Worm (Caenorhabditis elegans) whole organism, L1 larva: ENCODE results near the gene C18A11.3.

Experiments
- C16A3.4 ChIP-seq: fragments of 150-350 bp; optimal IDR thresholded peaks from 2 replicates; lab custom pipeline; 2014; ENCODE audit warnings: missing biosample characterization, missing genetic modification characterization
- C34B4.2 ChIP-seq: sonication (generic microtip); optimal IDR thresholded peaks from 2 replicates; lab custom pipeline; 2017; ENCODE audit warnings: mild to moderate bottlenecking, missing genetic modification characterization, missing compliant biosample characterization
- aha-1 ChIP-seq: fragments of 150-350 bp; optimal IDR thresholded peaks from 2 replicates; lab custom pipeline; 2014; ENCODE audit warnings: missing biosample characterization, missing genetic modification characterization
- alr-1 ChIP-seq: fragments of 200-800 bp; sonication (Bioruptor generic); optimal IDR thresholded peaks from 2 replicates; lab custom pipeline; 2018; ENCODE audit warnings: borderline replicate concordance, mild to moderate bottlenecking, missing genetic modification characterization, missing compliant biosample characterization
- aly-2 ChIP-seq: fragments of 150-350 bp; optimal IDR thresholded peaks from 2 replicates; lab custom pipeline; 2014; ENCODE audit warnings: missing biosample characterization, missing genetic modification characterization
- blmp-1 ChIP-seq: fragments of 150-350 bp; optimal IDR thresholded peaks from 2 replicates; lab custom pipeline; 2014; ENCODE audit warnings: missing biosample characterization, missing genetic modification characterization
- ceh-8 ChIP-seq: fragments of 200-800 bp; sonication (Bioruptor generic); optimal IDR thresholded peaks from 2 replicates; lab custom pipeline; 2018; ENCODE audit warnings: mild to moderate bottlenecking, missing genetic modification characterization, moderate library complexity, missing compliant biosample characterization
- ceh-82 ChIP-seq, 3 experiments: fragments of 150-350 bp in 1 of 3; sonication (generic microtip) in 2 of 3; optimal IDR thresholded peaks; 2 replicates each; lab custom pipeline; 2014 to 2017; ENCODE audit warnings: missing biosample characterization in 3 of 3, missing genetic modification characterization in 3 of 3
- dpl-1 ChIP-seq, 3 experiments: fragments of 150-350 bp in 2 of 3; sonication (generic microtip) in 1 of 3; optimal IDR thresholded peaks; 2 replicates each; lab custom pipeline; 2014 to 2017; ENCODE audit warnings: missing biosample characterization in 3 of 3, missing genetic modification characterization in 3 of 3, missing genetic modification reagents in 3 of 3
- dsc-1 ChIP-seq: sonication (generic microtip); optimal IDR thresholded peaks from 2 replicates; lab custom pipeline; 2016; ENCODE audit warnings: mild to moderate bottlenecking, missing genetic modification characterization, missing compliant biosample characterization
- egl-13 ChIP-seq: sonication (generic microtip); optimal IDR thresholded peaks from 2 replicates; lab custom pipeline; 2016; ENCODE audit warnings: missing genotype, missing genetic modification reagents, missing genetic modification characterization, missing compliant biosample characterization
- elt-2 ChIP-seq: sonication (generic microtip); optimal IDR thresholded peaks from 2 replicates; lab custom pipeline; 2016; ENCODE audit warnings: missing genetic modification characterization, mild to moderate bottlenecking, inconsistent platforms, missing compliant biosample characterization, missing genetic modification reagents
- elt-3 ChIP-seq, 6 experiments: fragments of 150-350 bp in 1 of 6; sonication (generic microtip); optimal IDR thresholded peaks; 2 replicates each; lab custom pipeline; 2017 to 2018; ENCODE audit warnings: missing biosample characterization in 6 of 6, missing genetic modification characterization in 6 of 6, inconsistent platforms in 1 of 6
- fkh-10 ChIP-seq: sonication (generic microtip); optimal IDR thresholded peaks from 2 replicates; lab custom pipeline; 2017; ENCODE audit warnings: missing biosample characterization, missing genetic modification reagents, missing genetic modification characterization
- fos-1 ChIP-seq: fragments of 150-350 bp; optimal IDR thresholded peaks from 2 replicates; lab custom pipeline; 2014; ENCODE audit warnings: missing biosample characterization, missing genetic modification characterization
- hpl-2 ChIP-seq: fragments of 150-350 bp; optimal IDR thresholded peaks from 2 replicates; lab custom pipeline; 2014; ENCODE audit warnings: missing biosample characterization, missing genetic modification reagents, missing genetic modification characterization
- irx-1 ChIP-seq: sonication (generic microtip); optimal IDR thresholded peaks from 2 replicates; lab custom pipeline; 2016; ENCODE audit warnings: missing genetic modification characterization, missing compliant biosample characterization
- isw-1 ChIP-seq: fragments of 200-800 bp; sonication (Bioruptor generic); IDR thresholded peaks from 2 replicates; pipeline ENCODE4 v1.3.6; 2022; ENCODE audit warnings: missing genetic modification characterization, missing compliant biosample characterization
- jun-1 ChIP-seq: fragments of 150-350 bp; optimal IDR thresholded peaks from 2 replicates; lab custom pipeline; 2014; ENCODE audit warnings: missing biosample characterization, missing genetic modification reagents, missing genetic modification characterization
- lin-35 ChIP-seq, 2 experiments: fragments of 150-350 bp; optimal IDR thresholded peaks; 2 replicates each; lab custom pipeline; 2014; ENCODE audit warnings: missing biosample characterization in 2 of 2, missing genetic modification characterization in 2 of 2, missing genetic modification reagents in 2 of 2
- lin-39 ChIP-seq: fragments of 150-350 bp; optimal IDR thresholded peaks from 2 replicates; lab custom pipeline; 2014; ENCODE audit warnings: missing biosample characterization, missing genetic modification reagents, missing genetic modification characterization
- lir-3 ChIP-seq: sonication (generic microtip); optimal IDR thresholded peaks from 2 replicates; lab custom pipeline; 2016; ENCODE audit warnings: mild to moderate bottlenecking, missing genetic modification characterization, moderate library complexity, missing compliant biosample characterization; ENCODE audit not compliant: poor library complexity
- lsy-2 ChIP-seq, 2 experiments: fragments of 150-350 bp; optimal IDR thresholded peaks; 2 replicates each; lab custom pipeline; 2014; ENCODE audit warnings: missing biosample characterization in 2 of 2, missing genetic modification characterization in 2 of 2
- mdl-1 ChIP-seq, 2 experiments: fragments of 150-350 bp; optimal IDR thresholded peaks; 2 replicates each; lab custom pipeline; 2014 to 2017; ENCODE audit warnings: missing biosample characterization in 2 of 2, missing genetic modification characterization in 2 of 2, inconsistent platforms in 1 of 2
- mep-1 ChIP-seq: fragments of 150-350 bp; optimal IDR thresholded peaks from 2 replicates; lab custom pipeline; 2014; ENCODE audit warnings: missing biosample characterization, missing genetic modification characterization
- nhr-11 ChIP-seq: fragments of 150-350 bp; optimal IDR thresholded peaks from 2 replicates; lab custom pipeline; 2014; ENCODE audit warnings: missing biosample characterization, missing genetic modification characterization
- nhr-12 ChIP-seq: sonication (generic microtip); optimal IDR thresholded peaks from 2 replicates; lab custom pipeline; 2017; ENCODE audit warnings: missing biosample characterization, missing genetic modification characterization
- nhr-19 ChIP-seq: fragments of 200-800 bp; sonication (Bioruptor generic); conservative IDR thresholded peaks from 2 replicates; pipeline ENCODE4 v1.3.6; 2022; ENCODE audit warnings: missing genetic modification characterization, missing compliant biosample characterization
- nhr-20 ChIP-seq: sonication (generic microtip); optimal IDR thresholded peaks from 2 replicates; lab custom pipeline; 2016; ENCODE audit warnings: mild to moderate bottlenecking, missing genetic modification characterization, missing compliant biosample characterization
- nhr-237 ChIP-seq: fragments of 150-350 bp; optimal IDR thresholded peaks from 2 replicates; lab custom pipeline; 2014; ENCODE audit warnings: missing biosample characterization, missing genetic modification characterization
- nhr-84 ChIP-seq: sonication (generic microtip); optimal IDR thresholded peaks from 2 replicates; lab custom pipeline; 2017; ENCODE audit warnings: missing biosample characterization, missing genetic modification characterization
- nhr-85 ChIP-seq: sonication (generic microtip); peaks from one replicate; lab custom pipeline; 2016; ENCODE audit warnings: missing genetic modification characterization, inconsistent platforms, missing compliant biosample characterization
- nhr-90 ChIP-seq: sonication (generic microtip); optimal IDR thresholded peaks from 2 replicates; lab custom pipeline; 2016; ENCODE audit warnings: mild to moderate bottlenecking, missing genetic modification characterization, missing compliant biosample characterization; ENCODE audit not compliant: poor library complexity
- skn-1 ChIP-seq: fragments of 150-350 bp; optimal IDR thresholded peaks from 2 replicates; lab custom pipeline; 2014; ENCODE audit warnings: missing biosample characterization, missing genetic modification characterization
- snpc-4 ChIP-seq: fragments of 150-350 bp; optimal IDR thresholded peaks from 2 replicates; lab custom pipeline; 2014; ENCODE audit warnings: missing biosample characterization, missing genetic modification characterization
- snu-23 ChIP-seq: sonication (generic microtip); optimal IDR thresholded peaks from 2 replicates; lab custom pipeline; 2016; ENCODE audit warnings: missing genetic modification characterization, missing compliant biosample characterization
- sptf-1 ChIP-seq: fragments of 150-350 bp; optimal IDR thresholded peaks from 2 replicates; lab custom pipeline; 2014; ENCODE audit warnings: missing biosample characterization, missing genetic modification characterization
- unc-130 ChIP-seq: fragments of 150-350 bp; optimal IDR thresholded peaks from 2 replicates; lab custom pipeline; 2017; ENCODE audit warnings: missing biosample characterization, missing genetic modification characterization, inconsistent platforms
- unc-30 ChIP-seq: sonication (generic microtip); optimal IDR thresholded peaks from 2 replicates; lab custom pipeline; 2017; ENCODE audit warnings: missing biosample characterization, missing genetic modification characterization
- unc-86 ChIP-seq: sonication (generic microtip); optimal IDR thresholded peaks from 2 replicates; lab custom pipeline; 2016; ENCODE audit warnings: missing genetic modification characterization, missing compliant biosample characterization
- unc-98 ChIP-seq: fragments of 200-800 bp; sonication (Bioruptor generic); IDR thresholded peaks from 2 replicates; pipeline ENCODE4 v1.3.6; 2022; ENCODE audit warnings: missing genetic modification characterization, missing compliant biosample characterization
- vab-15 ChIP-seq: sonication (generic microtip); optimal IDR thresholded peaks from 2 replicates; lab custom pipeline; 2017; ENCODE audit warnings: missing genotype, mild to moderate bottlenecking, missing genetic modification characterization, missing compliant biosample characterization
- zag-1 ChIP-seq: fragments of 150-350 bp; optimal IDR thresholded peaks from 2 replicates; lab custom pipeline; 2014; ENCODE audit warnings: missing biosample characterization, missing genetic modification characterization
- zip-4 ChIP-seq: fragments of 200-800 bp; sonication (Bioruptor generic); optimal IDR thresholded peaks from 2 replicates; lab custom pipeline; 2018; ENCODE audit warnings: mild to moderate bottlenecking, missing genetic modification characterization, moderate library complexity, missing compliant biosample characterization
- ztf-4 ChIP-seq: fragments of 150-350 bp; optimal IDR thresholded peaks from 2 replicates; lab custom pipeline; 2014; ENCODE audit warnings: missing biosample characterization, missing genetic modification characterization

C18A11.3 gene

DNA sequence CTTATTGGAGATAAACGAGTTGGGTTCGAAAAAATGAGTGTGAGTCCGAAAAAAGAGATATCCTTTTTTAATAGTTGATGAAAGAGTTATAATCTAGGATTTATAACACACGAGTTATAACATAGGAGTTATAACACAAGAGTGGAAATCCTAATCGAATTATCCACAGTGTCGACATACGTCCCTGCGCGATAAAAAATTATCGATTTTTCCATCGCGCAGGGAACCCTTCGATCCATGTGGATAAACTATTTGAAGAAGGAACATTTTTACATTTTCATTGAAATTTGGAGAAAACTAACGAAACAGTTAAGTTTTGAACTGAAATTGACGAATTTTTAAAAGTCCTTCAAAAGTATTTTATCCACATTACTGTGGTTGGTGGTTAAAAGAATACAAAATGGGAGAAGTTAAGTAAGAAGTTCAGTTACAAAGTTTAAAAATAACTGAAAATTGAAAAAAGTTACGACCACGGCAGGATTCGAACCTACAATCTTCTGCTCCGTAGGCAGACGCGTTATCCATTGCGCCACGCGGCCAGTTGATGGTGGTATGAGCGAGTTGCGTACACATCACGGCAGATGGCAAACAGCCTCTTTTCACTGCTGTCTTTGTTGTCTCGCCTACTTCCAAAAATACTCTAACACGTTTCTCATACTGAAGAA, 24.6 kb upstream of the C18A11.3 start (continued):
- peak; percentile 91 for TF ChIP-seq snpc-4 (tag; lab: Kevin White, UChicago)
- no peak for TF ChIP-seq alr-1 (tag; lab: Kevin White, UChicago)
- TF ChIP-seq fkh-10 (GFP tag; lab: Kevin White, UChicago) = peak; percentile 99
- peak; percentile 92 for TF ChIP-seq lir-3 (tag; lab: Kevin White, UChicago)
- peak; percentile 96 for TF ChIP-seq nhr-237 (tag; lab: Kevin White, UChicago)
- TF ChIP-seq lin-35 (GFP tag; optimal IDR thresholded peaks at IDR 0.05; lab: Kevin White, UChicago) = peak; percentile 63 to 91
- TF ChIP-seq aly-2 = peak; percentile 99
- peak; percentile 92 for TF ChIP-seq isw-1 (GFP tag; lab: Robert Waterston, UW)
- peak in 5 of 6 experiments; percentile 62 to 100 (median 82) for TF ChIP-seq elt-3 (tag; optimal IDR thresholded peaks at IDR 0.05; lab: Kevin White, UChicago)
- TF ChIP-seq zag-1 (tag; lab: Kevin White, UChicago) = peak; percentile 86
- peak; percentile 96 for TF ChIP-seq skn-1
- TF ChIP-seq aha-1 (tag; lab: Kevin White, UChicago) = peak; percentile 34
- TF ChIP-seq unc-30 (tag; lab: Kevin White, UChicago) = peak; percentile 92
- peak; percentile 99 for TF ChIP-seq lin-39 (tag; lab: Kevin White, UChicago)
- peak; percentile 100 for TF ChIP-seq mep-1 (tag; lab: Kevin White, UChicago)
- TF ChIP-seq dpl-1 (GFP tag; optimal IDR thresholded peaks at IDR 0.05; lab: Kevin White, UChicago) = peak; percentile 31 to 60 (median 53)
- peak; percentile 97 for TF ChIP-seq unc-86 (tag; lab: Kevin White, UChicago)
- TF ChIP-seq ceh-8 (GFP tag; lab: Kevin White, UChicago) = peak; percentile 99
- peak; percentile 99 for TF ChIP-seq jun-1 (tag; lab: Kevin White, UChicago)
- peak; percentile 98 for TF ChIP-seq nhr-19 (GFP tag; lab: Robert Waterston, UW)
- peak; percentile 88 for TF ChIP-seq nhr-84 (tag; lab: Kevin White, UChicago)
- TF ChIP-seq unc-98 (GFP tag; lab: Robert Waterston, UW) = peak; percentile 84
- TF ChIP-seq nhr-85 = peak; percentile 99
- peak; percentile 96 for TF ChIP-seq elt-2
- TF ChIP-seq dsc-1 (tag; lab: Kevin White, UChicago) = peak; percentile 100
- TF ChIP-seq nhr-11 (tag; lab: Kevin White, UChicago) = peak; percentile 99
- TF ChIP-seq irx-1 (tag; lab: Kevin White, UChicago) = peak; percentile 99
- TF ChIP-seq fos-1 (tag; lab: Kevin White, UChicago) = peak; percentile 98
- peak; percentile 71 for TF ChIP-seq unc-130 (tag; lab: Kevin White, UChicago)
- peak; percentile 98 for TF ChIP-seq hpl-2
- TF ChIP-seq ztf-4 (tag; lab: Kevin White, UChicago) = peak; percentile 99
- peak; percentile 99 for TF ChIP-seq C16A3.4 (tag; lab: Kevin White, UChicago)
- TF ChIP-seq nhr-20 (tag; lab: Kevin White, UChicago) = peak; percentile 99
- peak; percentile 98 for TF ChIP-seq egl-13 (tag; lab: Kevin White, UChicago)
- peak; percentile 95 to 96 for TF ChIP-seq lsy-2 (tag; optimal IDR thresholded peaks at IDR 0.05; lab: Kevin White, UChicago)
- TF ChIP-seq ceh-82 (tag; optimal IDR thresholded peaks at IDR 0.05; lab: Kevin White, UChicago) = peak; percentile 98 to 99 (median 99)
- TF ChIP-seq zip-4 (GFP tag; lab: Kevin White, UChicago) = peak; percentile 97
- peak; percentile 72 for TF ChIP-seq blmp-1 (tag; lab: Kevin White, UChicago)
- TF ChIP-seq sptf-1 = no peak
- peak; percentile 42 to 86 for TF ChIP-seq mdl-1 (tag; optimal IDR thresholded peaks at IDR 0.05; lab: Kevin White, UChicago)
- TF ChIP-seq C34B4.2 (tag; lab: Kevin White, UChicago) = no peak
- peak; percentile 65 for TF ChIP-seq vab-15 (tag; lab: Kevin White, UChicago)
- peak; percentile 100 for TF ChIP-seq snu-23 (GFP tag; lab: Kevin White, UChicago)
- peak; percentile 66 for TF ChIP-seq nhr-12 (tag; lab: Kevin White, UChicago)
- peak; percentile 100 for TF ChIP-seq nhr-90 (tag; lab: Kevin White, UChicago)
